Fruit fly (Drosophila melanogaster): ENCODE results near the gene MED11.
A peak's percentile ranks its signal among the peaks of the same experiment; 100 is the strongest.

MED11 gene

DNA sequence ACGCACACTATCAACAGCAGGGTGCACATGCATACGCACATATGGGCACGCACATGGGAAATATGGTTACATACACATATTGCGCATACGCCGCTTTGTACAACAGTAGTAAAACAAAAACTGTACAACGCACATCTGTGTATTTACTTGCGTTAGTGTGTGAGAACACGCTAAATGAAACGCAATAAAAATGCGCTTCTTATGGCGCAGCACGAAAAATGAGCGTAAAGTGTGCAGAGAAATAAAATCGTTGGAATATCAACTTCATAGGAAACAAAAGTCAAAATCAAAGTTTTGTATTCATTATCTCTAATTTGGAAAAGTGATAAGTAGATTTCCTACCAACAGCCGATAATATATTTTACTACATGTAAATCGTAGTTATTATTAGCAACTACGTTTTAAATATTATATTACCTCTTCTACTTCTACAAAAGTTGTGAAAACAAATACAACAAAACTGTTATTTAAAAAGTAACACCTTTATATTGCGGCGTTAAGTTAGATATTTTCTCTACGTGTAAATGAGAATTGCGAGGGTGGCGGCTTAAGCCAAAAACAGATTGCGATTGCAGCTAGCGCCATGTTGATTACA lies 10.7 kb downstream of the MED11 start:
- TF ChIP-seq crp (GFP tag; optimal IDR thresholded peaks at IDR 0.05) (peak in 1 of 2 experiments; percentile 1), CG18262 (tag; optimal IDR thresholded peaks at IDR 0.05) (peak; percentile 73), CG14441 (GFP tag; IDR thresholded peaks at IDR 0.05) (0 out of 2 replicates have a peak, but pooled peaks have one; percentile 17), CG16863 (GFP tag; optimal IDR thresholded peaks at IDR 0.05) (no peak), CG8765 (GFP tag; IDR thresholded peaks at IDR 0.05) (no peak), Lhr (GFP tag; optimal IDR thresholded peaks at IDR 0.05) (peak; percentile 10), CG12942 (GFP tag; optimal IDR thresholded peaks at IDR 0.05) (no peak), CG15514 (GFP tag; optimal IDR thresholded peaks at IDR 0.05) (no peak), Xrp1 (GFP tag; IDR thresholded peaks at IDR 0.05) (peak; percentile 54; the same call in 1 of the 2 replicates), CG6689 (GFP tag; IDR thresholded peaks at IDR 0.05) (peak; percentile 50; the same call in 1 of the 2 replicates), unpg (GFP tag; optimal IDR thresholded peaks at IDR 0.05) (peak; percentile 39), CG18764 (GFP tag; optimal IDR thresholded peaks at IDR 0.05) (no peak), sug (tag; optimal IDR thresholded peaks at IDR 0.05) (peak; percentile 3), CG12299 (tag; optimal IDR thresholded peaks at IDR 0.05) (no peak), ATbp (GFP tag; optimal IDR thresholded peaks at IDR 0.05) (peak; percentile 56), repo (GFP tag; optimal IDR thresholded peaks at IDR 0.05) (no peak), luna (GFP tag; optimal IDR thresholded peaks at IDR 0.05) (no peak), CG11695 (GFP tag; IDR thresholded peaks at IDR 0.05) (peak; percentile 67), CG15269 (tag; optimal IDR thresholded peaks at IDR 0.05) (peak; percentile 58), B-H2 (GFP tag; optimal IDR thresholded peaks at IDR 0.05) (no peak), Jarid2 (GFP tag; optimal IDR thresholded peaks at IDR 0.05) (peak; percentile 2), Ada2b (GFP tag; IDR thresholded peaks at IDR 0.05) (0 out of 2 replicates have a peak, but pooled peaks have one; percentile 33), Rx (GFP tag; IDR thresholded peaks at IDR 0.05) (no peak), kah (GFP tag; optimal IDR thresholded peaks at IDR 0.05) (no peak), sim (GFP tag; IDR thresholded peaks at IDR 0.05) (no peak), trem (tag; optimal IDR thresholded peaks at IDR 0.05) (peak; percentile 19), amos (GFP tag; IDR thresholded peaks at IDR 0.05; ENCODE audit: partially characterized antibody) (no peak), CG7271 (tag; optimal IDR thresholded peaks at IDR 0.05) (no peak), CG12391 (tag; optimal IDR thresholded peaks at IDR 0.05) (peak; percentile 73), Scr (GFP tag; IDR thresholded peaks at IDR 0.05; ENCODE audit: partially characterized antibody) (no peak), Hmr (GFP tag; optimal IDR thresholded peaks at IDR 0.05) (peak; percentile 17), Tbp (GFP tag; optimal IDR thresholded peaks at IDR 0.05) (no peak), CG30431 (GFP tag; optimal IDR thresholded peaks at IDR 0.05) (no peak), al (GFP tag; IDR thresholded peaks at IDR 0.05) (no peak), dmrt99B (tag; optimal IDR thresholded peaks at IDR 0.05) (peak; percentile 75), CG1024 (GFP tag; IDR thresholded peaks at IDR 0.05) (no peak), CG11504 (tag; optimal IDR thresholded peaks at IDR 0.05) (peak; percentile 85), sens (GFP tag) (peak; percentile 89), E2f2 (GFP tag; IDR thresholded peaks at IDR 0.05) (peak; percentile 25; the same call in 1 of the 2 replicates), psq (GFP tag; optimal IDR thresholded peaks at IDR 0.05) (no peak), cato (GFP tag; optimal IDR thresholded peaks at IDR 0.05; ENCODE audit: borderline replicate concordance) (peak; percentile 11), hbn (GFP tag; IDR thresholded peaks at IDR 0.05; ENCODE audit: partially characterized antibody) (no peak), jing (GFP tag; optimal IDR thresholded peaks at IDR 0.05) (peak; percentile 10), dm (GFP tag; optimal IDR thresholded peaks at IDR 0.05) (no peak), mam (GFP tag; optimal IDR thresholded peaks at IDR 0.05) (no peak), CG10321 (GFP tag; IDR thresholded peaks at IDR 0.05) (no peak), CG3838 (GFP tag; optimal IDR thresholded peaks at IDR 0.05) (no peak), run (tag; optimal IDR thresholded peaks at IDR 0.05) (no peak), slp2 (GFP tag; optimal IDR thresholded peaks at IDR 0.05) (no peak), hb (GFP tag; IDR thresholded peaks at IDR 0.05; ENCODE audit: partially characterized antibody) (no peak)
